Fruit fly (Drosophila melanogaster): ENCODE results near the gene mxt.

- peak; percentile 97 for TF ChIP-seq CG8159 (tag; optimal IDR thresholded peaks at IDR 0.05)
- TF ChIP-seq CG10348 (GFP tag; IDR thresholded peaks at IDR 0.05), result peak; percentile 99
- TF ChIP-seq Ets98B (GFP tag; IDR thresholded peaks at IDR 0.05), result peak; percentile 100
- TF ChIP-seq CG15710 (tag; optimal IDR thresholded peaks at IDR 0.05), result peak; percentile 96
- TF ChIP-seq Pif1B (GFP tag; optimal IDR thresholded peaks at IDR 0.05), result peak; percentile 99
- TF ChIP-seq Snoo (tag; optimal IDR thresholded peaks at IDR 0.05), result peak; percentile 98
- TF ChIP-seq CG32121 (GFP tag; IDR thresholded peaks at IDR 0.05), result peak; percentile 100
- TF ChIP-seq CG9948 (tag; optimal IDR thresholded peaks at IDR 0.05), result peak; percentile 99
- no peak for TF ChIP-seq CG13204 (GFP tag; optimal IDR thresholded peaks at IDR 0.05)
Measured at dm6 chr2L:4837772-4838397, 9.2 kb downstream of the mxt start, which contains the start of the genes tank and CG12194.

Data from whole organism, pupa.